Worm (Caenorhabditis elegans): Measurements from ENCODE around the gene F16G10.8.

DNA sequence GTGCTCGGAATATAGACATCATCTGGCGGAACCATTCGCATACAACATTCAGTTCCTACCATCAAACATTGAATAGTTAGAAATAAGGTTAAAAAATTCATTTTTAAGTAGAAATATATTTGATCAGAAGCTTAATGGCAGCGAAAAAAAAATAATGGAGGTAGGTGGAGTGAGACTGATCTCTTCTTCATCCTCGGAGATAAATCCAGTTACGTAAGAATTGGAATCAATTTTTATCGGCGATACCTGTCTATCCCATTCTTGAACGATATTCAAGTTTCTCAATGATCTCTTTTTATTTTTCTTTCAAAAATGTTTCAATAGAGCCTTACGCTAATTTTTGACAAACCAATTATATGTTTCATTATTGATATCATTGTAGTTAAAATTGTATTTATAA lies 2.3 kb upstream of the F16G10.8 start, which contains the start of gene F16G10.9:
- TF ChIP-seq skn-1 (tag; optimal IDR thresholded peaks at IDR 0.05) (no peak), ztf-4 (tag; optimal IDR thresholded peaks at IDR 0.05) (no peak), tlp-1 (tag; optimal IDR thresholded peaks at IDR 0.05) (no peak), nhr-12 (tag; optimal IDR thresholded peaks at IDR 0.05) (no peak)

Data from whole organism, L1 larva.